Fruit fly (Drosophila melanogaster) whole organism, embryonic: ENCODE results near the gene CG9471.
A peak's percentile ranks its signal among the peaks of the same experiment; 100 is the strongest.

Source experiments
- Ada2b ChIP-seq: fragments of 200-800 bp; sonication (Bioruptor generic); IDR thresholded peaks from 2 replicates; pipeline ENCODE4 v1.3.6; 2022; ENCODE audit warnings: missing biosample characterization, missing genetic modification characterization
- CG11247 ChIP-seq: fragments of 200-800 bp; sonication (Bioruptor generic); IDR thresholded peaks from 2 replicates; pipeline ENCODE4 v1.3.6; 2022; ENCODE audit warnings: missing biosample characterization, missing genetic modification characterization
- CG11504 ChIP-seq: fragments of 200-800 bp; sonication (Bioruptor generic); optimal IDR thresholded peaks from 3 replicates; lab custom pipeline; 2019; ENCODE audit warnings: missing biosample characterization, mild to moderate bottlenecking, missing genetic modification characterization, moderate library complexity
- CG17912 ChIP-seq: fragments of 200-800 bp; sonication (Bioruptor generic); optimal IDR thresholded peaks from 2 replicates; lab custom pipeline; 2018; ENCODE audit warnings: missing biosample characterization, mild to moderate bottlenecking, missing genetic modification characterization
- CG30403 ChIP-seq: fragments of 200-800 bp; sonication (Bioruptor generic); optimal IDR thresholded peaks from 3 replicates; lab custom pipeline; 2016; ENCODE audit warnings: missing biosample characterization, missing genetic modification characterization
- CG6854 ChIP-seq: fragments of 200-800 bp; sonication (Bioruptor generic); optimal IDR thresholded peaks from 3 replicates; lab custom pipeline; 2017; ENCODE audit warnings: missing biosample characterization, mild to moderate bottlenecking, missing genetic modification characterization
- Hey ChIP-seq: fragments of 200-800 bp; sonication (Bioruptor generic); optimal IDR thresholded peaks from 3 replicates; lab custom pipeline; 2018; ENCODE audit warnings: missing biosample characterization, mild to moderate bottlenecking, missing genetic modification characterization
- Vsx1 ChIP-seq: fragments of 200-800 bp; sonication (Bioruptor generic); optimal IDR thresholded peaks from 2 replicates; lab custom pipeline; 2017; ENCODE audit warnings: missing biosample characterization, mild to moderate bottlenecking, missing genetic modification characterization, missing genetic modification reagents
- Xbp1 ChIP-seq: fragments of 200-800 bp; sonication (Bioruptor generic); optimal IDR thresholded peaks from 3 replicates; lab custom pipeline; 2016; ENCODE audit warnings: missing biosample characterization, mild to moderate bottlenecking, missing genetic modification characterization
- cato ChIP-seq: fragments of 200-800 bp; sonication (Bioruptor generic); optimal IDR thresholded peaks from 2 replicates; lab custom pipeline; 2016; ENCODE audit warnings: missing biosample characterization, missing genetic modification characterization, borderline replicate concordance
- dmrt99B ChIP-seq: fragments of 200-800 bp; sonication (Bioruptor generic); optimal IDR thresholded peaks from 2 replicates; lab custom pipeline; 2018; ENCODE audit warnings: missing biosample characterization, mild to moderate bottlenecking, missing genetic modification characterization, moderate library complexity
- pho ChIP-seq: fragments of 200-800 bp; sonication (Bioruptor generic); optimal IDR thresholded peaks from 2 replicates; lab custom pipeline; 2016; ENCODE audit warnings: missing biosample characterization, missing genetic modification characterization

DNA sequence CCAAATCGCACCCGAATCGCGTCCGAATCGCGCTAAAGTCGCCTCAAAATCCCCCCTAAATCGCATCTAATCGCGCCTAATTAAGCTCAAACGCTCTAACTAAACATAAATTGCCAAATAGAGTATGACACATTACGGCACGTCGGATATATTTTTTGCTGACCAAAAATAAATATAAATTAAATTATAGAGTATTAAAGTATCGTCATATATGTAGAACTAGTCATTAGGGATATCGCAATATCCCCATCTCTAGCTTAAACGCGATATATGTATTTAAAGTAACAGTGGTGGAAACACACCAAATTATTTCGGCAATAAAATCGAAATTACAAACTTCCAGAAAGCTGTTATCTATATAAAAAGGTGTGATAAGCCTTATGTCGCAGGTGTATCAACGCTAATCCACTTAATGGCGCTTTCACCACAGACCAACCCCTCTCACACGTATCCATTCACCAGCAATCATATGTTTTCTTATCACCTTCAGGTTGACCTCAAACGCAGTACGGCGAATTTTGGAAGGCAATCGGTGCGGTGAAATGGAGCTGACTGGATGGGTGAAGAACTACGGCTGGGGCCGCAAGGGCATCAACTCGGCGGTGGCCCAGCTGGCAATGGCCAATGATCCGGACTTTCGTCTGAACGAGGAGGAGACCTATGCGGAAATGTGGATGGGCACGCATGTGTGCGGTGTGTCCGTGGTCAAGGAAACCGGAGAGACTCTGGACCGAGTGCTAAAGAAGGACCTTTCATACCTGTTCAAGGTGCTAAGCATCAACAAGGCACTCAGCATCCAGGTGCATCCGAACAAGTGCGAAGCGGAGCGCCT lies 11.8 kb downstream of the CG9471 start, which contains the start of gene Mpi:
- peak; percentile 18 for TF ChIP-seq CG30403 (GFP tag; lab: Kevin White, UChicago)
- no peak for TF ChIP-seq Ada2b (GFP tag; lab: Robert Waterston, UW)
- 0 out of 2 replicates have a peak, but pooled peaks have one; percentile 17 for TF ChIP-seq CG11247 (GFP tag; lab: Robert Waterston, UW)
- no peak for TF ChIP-seq Vsx1 (GFP tag; lab: Kevin White, UChicago)
- no peak for TF ChIP-seq cato (GFP tag; lab: Kevin White, UChicago)
- no peak for TF ChIP-seq pho
- TF ChIP-seq dmrt99B (tag; lab: Kevin White, UChicago): no peak
- no peak for TF ChIP-seq Hey (tag; lab: Kevin White, UChicago)
- no peak for TF ChIP-seq Xbp1 (GFP tag; lab: Kevin White, UChicago)
- no peak for TF ChIP-seq CG11504
- TF ChIP-seq CG17912: no peak
- TF ChIP-seq CG6854 (GFP tag; lab: Kevin White, UChicago): peak; percentile 8
